Worm (Caenorhabditis elegans) whole organism, young adult: ENCODE measurements around the gene cct-3.
"Not testable (repeated sequence)": the region's sequence is repeated elsewhere in the genome, so short reads cannot be mapped to it uniquely, and the experiment has no call there.

Experiments used
- B0336.3 ChIP-seq: fragments of 200-800 bp; sonication (Bioruptor generic); IDR thresholded peaks from 2 replicates; pipeline ENCODE4 v1.3.6; 2022; ENCODE audit warnings: missing genetic modification characterization, missing compliant biosample characterization
- F55B11.4 ChIP-seq: sonication (generic microtip); optimal IDR thresholded peaks from 2 replicates; lab custom pipeline; 2016; ENCODE audit warnings: missing compliant biosample characterization, missing genetic modification characterization, borderline replicate concordance; ENCODE audit not compliant: insufficient read depth
- F57C9.4 ChIP-seq: sonication (generic microtip); optimal IDR thresholded peaks from 2 replicates; lab custom pipeline; 2017; ENCODE audit warnings: mild to moderate bottlenecking, missing genetic modification characterization, missing compliant biosample characterization
- T07F8.4 ChIP-seq: sonication (generic microtip); optimal IDR thresholded peaks from 2 replicates; lab custom pipeline; 2016; ENCODE audit warnings: mild to moderate bottlenecking, missing genetic modification characterization, moderate library complexity, missing compliant biosample characterization
- Y67H2A.10 ChIP-seq: fragments of 200-800 bp; sonication (Bioruptor generic); conservative IDR thresholded peaks from 2 replicates; pipeline ENCODE4 v1.3.6; 2022; ENCODE audit warnings: missing genetic modification reagents, missing genetic modification characterization, missing compliant biosample characterization
- ZK185.1 ChIP-seq: sonication (generic microtip); optimal IDR thresholded peaks from 2 replicates; lab custom pipeline; 2016; ENCODE audit warnings: mild to moderate bottlenecking, missing genetic modification characterization, missing compliant biosample characterization; ENCODE audit not compliant: poor library complexity, severe bottlenecking
- ama-1 ChIP-seq, 3 experiments: fragments of 150-350 bp in 1 of 3; sonication (generic microtip) in 2 of 3; optimal IDR thresholded peaks; 2 replicates each; lab custom pipeline; 2014 to 2018; ENCODE audit warnings: missing biosample characterization in 2 of 3, missing genetic modification characterization in 2 of 3, missing genetic modification reagents in 2 of 3
- athp-1 ChIP-seq: sonication (generic microtip); optimal IDR thresholded peaks from 2 replicates; lab custom pipeline; 2017; ENCODE audit warnings: mild to moderate bottlenecking, missing genetic modification characterization, missing compliant biosample characterization
- attf-3 ChIP-seq: fragments of 200-800 bp; sonication (Bioruptor generic); conservative IDR thresholded peaks from 2 replicates; pipeline ENCODE4 v1.3.6; 2022; ENCODE audit warnings: missing genetic modification reagents, missing genetic modification characterization, missing compliant biosample characterization
- ccch-3 ChIP-seq: fragments of 200-800 bp; sonication (Bioruptor generic); optimal IDR thresholded peaks from 2 replicates; lab custom pipeline; 2018; ENCODE audit warnings: mild to moderate bottlenecking, missing genetic modification characterization, missing compliant biosample characterization
- cebp-2 ChIP-seq: fragments of 200-800 bp; sonication (Bioruptor generic); IDR thresholded peaks from 2 replicates; pipeline ENCODE4 v1.3.6; 2022; ENCODE audit warnings: missing genetic modification characterization, missing compliant biosample characterization
- ceh-58 ChIP-seq: fragments of 200-800 bp; sonication (Bioruptor generic); IDR thresholded peaks from 2 replicates; pipeline ENCODE4 v1.3.6; 2022; ENCODE audit warnings: missing genetic modification characterization, missing compliant biosample characterization
- dpl-1 ChIP-seq: fragments of 150-350 bp; optimal IDR thresholded peaks from 2 replicates; lab custom pipeline; 2014; ENCODE audit warnings: missing biosample characterization, missing genetic modification reagents, missing genetic modification characterization
- efl-1 ChIP-seq: fragments of 150-350 bp; optimal IDR thresholded peaks from 2 replicates; lab custom pipeline; 2014; ENCODE audit warnings: missing biosample characterization, missing genetic modification reagents, missing genetic modification characterization
- egrh-3 ChIP-seq: fragments of 200-800 bp; sonication (Bioruptor generic); IDR thresholded peaks from 2 replicates; pipeline ENCODE4 v1.3.6; 2022; ENCODE audit warnings: missing genetic modification reagents, missing genetic modification characterization, missing compliant biosample characterization
- him-1 ChIP-seq: sonication (generic microtip); optimal IDR thresholded peaks from 2 replicates; lab custom pipeline; 2016; ENCODE audit warnings: missing genotype, missing genetic modification reagents, missing genetic modification characterization, missing compliant biosample characterization
- hmg-20 ChIP-seq: fragments of 200-800 bp; sonication (Bioruptor generic); IDR thresholded peaks from 2 replicates; pipeline ENCODE4 v1.3.6; 2022; ENCODE audit warnings: missing genetic modification reagents, missing genetic modification characterization, missing compliant biosample characterization
- hsf-1 ChIP-seq: fragments of 200-800 bp; sonication (Bioruptor generic); IDR thresholded peaks from 2 replicates; pipeline ENCODE4 v1.3.6; 2022; ENCODE audit warnings: missing genetic modification reagents, missing genetic modification characterization, missing compliant biosample characterization
- let-526 ChIP-seq: fragments of 200-800 bp; sonication (Bioruptor generic); IDR thresholded peaks from 2 replicates; pipeline ENCODE4 v1.3.6; 2022; ENCODE audit warnings: missing genetic modification reagents, missing genetic modification characterization, missing compliant biosample characterization
- lir-1 ChIP-seq: fragments of 200-800 bp; sonication (Bioruptor generic); conservative IDR thresholded peaks from 2 replicates; pipeline ENCODE4 v1.3.6; 2022; ENCODE audit warnings: missing genetic modification reagents, missing genetic modification characterization, missing compliant biosample characterization
- madf-8 ChIP-seq: fragments of 200-800 bp; sonication (Bioruptor generic); conservative IDR thresholded peaks from 2 replicates; pipeline ENCODE4 v1.3.6; 2022; ENCODE audit warnings: missing genetic modification reagents, missing genetic modification characterization, missing compliant biosample characterization
- mxl-1 ChIP-seq: sonication (generic microtip); optimal IDR thresholded peaks from 2 replicates; lab custom pipeline; 2016; ENCODE audit warnings: missing genetic modification characterization, missing compliant biosample characterization
- nfya-2 ChIP-seq: fragments of 200-800 bp; sonication (Bioruptor generic); IDR thresholded peaks from 2 replicates; pipeline ENCODE4 v1.3.6; 2022; ENCODE audit warnings: missing genetic modification reagents, missing genetic modification characterization, missing compliant biosample characterization
- nhr-179 ChIP-seq: sonication (generic microtip); optimal IDR thresholded peaks from 2 replicates; lab custom pipeline; 2016; ENCODE audit warnings: mild to moderate bottlenecking, missing genetic modification characterization, missing compliant biosample characterization
- nhr-90 ChIP-seq: sonication (generic microtip); optimal IDR thresholded peaks from 2 replicates; lab custom pipeline; 2016; ENCODE audit warnings: missing genotype, mild to moderate bottlenecking, missing genetic modification characterization, missing compliant biosample characterization
- pha-4 ChIP-seq: fragments of 150-350 bp; sonication (generic microtip); optimal IDR thresholded peaks from 2 replicates; lab custom pipeline; 2014; ENCODE audit warnings: missing biosample characterization, missing genetic modification reagents, missing genetic modification characterization
- repo-1 ChIP-seq: sonication (generic microtip); optimal IDR thresholded peaks from 2 replicates; lab custom pipeline; 2017; ENCODE audit warnings: mild to moderate bottlenecking, missing genetic modification characterization, missing compliant biosample characterization
- tbx-9 ChIP-seq: sonication (generic microtip); optimal IDR thresholded peaks from 2 replicates; lab custom pipeline; 2016; ENCODE audit warnings: borderline replicate concordance, missing genetic modification characterization, inconsistent platforms, missing compliant biosample characterization
- unc-62 ChIP-seq: fragments of 150-350 bp; optimal IDR thresholded peaks from 2 replicates; lab custom pipeline; 2014; ENCODE audit warnings: missing biosample characterization, missing genetic modification reagents, missing genetic modification characterization
- zfh-2 ChIP-seq: fragments of 200-800 bp; sonication (Bioruptor generic); conservative IDR thresholded peaks from 2 replicates; pipeline ENCODE4 v1.3.6; 2022; ENCODE audit warnings: missing genetic modification reagents, missing genetic modification characterization, missing compliant biosample characterization
- ztf-18 ChIP-seq: sonication (generic microtip); optimal IDR thresholded peaks from 2 replicates; lab custom pipeline; 2016; ENCODE audit warnings: missing genotype, mild to moderate bottlenecking, missing genetic modification characterization, missing compliant biosample characterization
- ztf-22 ChIP-seq: fragments of 200-800 bp; sonication (Bioruptor generic); optimal IDR thresholded peaks from 2 replicates; lab custom pipeline; 2018; ENCODE audit warnings: mild to moderate bottlenecking, missing genetic modification characterization, moderate library complexity, missing compliant biosample characterization
- ztf-25 ChIP-seq: fragments of 200-800 bp; sonication (Bioruptor generic); IDR thresholded peaks from 2 replicates; pipeline ENCODE4 v1.3.6; 2022; ENCODE audit warnings: missing genetic modification reagents, missing genetic modification characterization, missing compliant biosample characterization

Gene cct-3

DNA sequence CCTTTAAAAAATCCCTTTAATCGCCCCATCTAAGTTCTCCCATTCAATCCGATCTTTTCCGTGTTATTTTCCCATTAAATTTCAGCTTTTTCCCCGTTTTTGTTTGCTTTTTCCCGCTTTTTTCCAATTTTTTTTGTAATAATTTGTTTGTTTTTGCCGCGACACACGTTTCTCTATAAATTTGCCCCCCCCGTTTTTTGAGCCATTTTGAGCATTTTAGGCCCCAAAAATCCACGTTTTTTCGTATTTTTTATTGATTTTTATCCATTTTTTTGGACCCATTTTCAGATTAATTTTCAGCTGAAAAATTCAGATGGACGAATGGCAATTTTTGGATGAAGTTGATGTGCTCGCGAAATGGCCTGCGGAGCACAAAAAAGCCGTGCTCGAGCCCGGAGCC, 10.0 kb downstream of the cct-3 start, which contains the start of gene F54A3.2:
Gene F54A3.2 (plus strand): TSS at position 301 of the 400 bp plus-strand sequence.
- TF ChIP-seq cebp-2 (GFP tag; lab: Robert Waterston, UW) (no peak), ztf-22 (GFP tag; lab: Kevin White, UChicago) (no peak), pha-4 (tag; lab: Kevin White, UChicago) (no peak), ZK185.1 (tag; lab: Kevin White, UChicago) (no peak), B0336.3 (no peak), repo-1 (tag; lab: Kevin White, UChicago) (no peak), ceh-58 (GFP tag; lab: Robert Waterston, UW) (no peak), nfya-2 (GFP tag; lab: Robert Waterston, UW) (no peak), him-1 (tag; lab: Kevin White, UChicago) (no peak)

- TF ChIP-seq egrh-3 (GFP tag; lab: Robert Waterston, UW): peak; percentile 92
- no peak for TF ChIP-seq unc-62 (GFP tag; lab: Kevin White, UChicago)
- TF ChIP-seq lir-1 (GFP tag; lab: Robert Waterston, UW): no peak
- TF ChIP-seq T07F8.4 (tag; lab: Kevin White, UChicago): no peak
- TF ChIP-seq F55B11.4 (tag; lab: Kevin White, UChicago): no peak
- TF ChIP-seq athp-1 (tag; lab: Kevin White, UChicago): no peak
- TF ChIP-seq efl-1 (GFP tag; lab: Kevin White, UChicago): no peak
- TF ChIP-seq nhr-90 (tag; lab: Kevin White, UChicago): no peak
- TF ChIP-seq ztf-18 (tag; lab: Kevin White, UChicago): no peak
- no peak for TF ChIP-seq dpl-1 (GFP tag; lab: Kevin White, UChicago)
- TF ChIP-seq ztf-25 (GFP tag; lab: Robert Waterston, UW): 0 out of 2 replicates have a peak, but pooled peaks have one; percentile 49
- no peak for TF ChIP-seq hsf-1
- no peak for TF ChIP-seq attf-3 (GFP tag; lab: Robert Waterston, UW)
- no peak for TF ChIP-seq madf-8 (GFP tag; lab: Robert Waterston, UW)
- TF ChIP-seq zfh-2 (GFP tag; lab: Robert Waterston, UW): peak; percentile 83
- no peak for TF ChIP-seq mxl-1
- TF ChIP-seq Y67H2A.10: no peak
- no peak for TF ChIP-seq ccch-3 (GFP tag; lab: Kevin White, UChicago)
Measured at ce11 chrII:2251617-2252016, 18.3 kb downstream of the cct-3 start.

- no peak for TF ChIP-seq ztf-18 (tag; lab: Kevin White, UChicago)
- TF ChIP-seq zfh-2 (GFP tag; lab: Robert Waterston, UW): peak; percentile 60; the same call in 1 of the 2 replicates
- no peak for TF ChIP-seq B0336.3
- TF ChIP-seq ama-1 (optimal IDR thresholded peaks at IDR 0.05; lab: Kevin White, UChicago): no peak
- no peak for TF ChIP-seq ama-1 (GFP tag; optimal IDR thresholded peaks at IDR 0.05; lab: Kevin White, UChicago)
- TF ChIP-seq let-526 (GFP tag; lab: Robert Waterston, UW): no peak
- no peak for TF ChIP-seq tbx-9 (tag; lab: Kevin White, UChicago)
- no peak for TF ChIP-seq hmg-20 (GFP tag; lab: Robert Waterston, UW)
Measured at ce11 chrII:2253676-2254075, 20.3 kb downstream of the cct-3 start.

ce11 chrII:2254861-2255260, 21.5 kb downstream of the cct-3 start, which contains the start of gene K09F6.3:
Gene K09F6.3, plus strand, starts transcription at chrII:2255161.
- not testable (repeated sequence) for TF ChIP-seq F57C9.4; nhr-179; efl-1 (GFP tag; lab: Kevin White, UChicago)
